Fruit fly (Drosophila melanogaster): ENCODE measurements around the gene Sf3a1.

Gene Sf3a1

DNA sequence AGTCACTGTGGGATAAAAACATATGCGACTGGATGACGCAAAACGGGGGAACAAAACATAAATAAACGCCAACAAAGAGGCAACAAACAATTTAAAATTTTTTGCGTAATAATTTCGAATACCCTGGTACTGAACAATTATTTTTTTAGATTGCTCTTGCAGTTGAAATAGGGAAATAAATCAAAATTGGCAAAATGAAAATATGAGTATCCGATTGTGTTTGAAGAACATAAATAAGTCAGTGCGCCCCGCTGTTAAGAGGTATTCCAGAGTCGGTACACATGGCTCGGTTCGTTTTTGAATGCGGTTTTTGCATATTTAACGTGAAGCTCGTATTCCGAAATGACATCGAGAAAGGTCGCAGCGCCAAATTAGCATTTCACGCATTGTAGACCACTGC is 16.6 kb downstream of the Sf3a1 start (continued):
- TF ChIP-seq Sox15 (GFP tag; optimal IDR thresholded peaks at IDR 0.05) = peak; percentile 32
- TF ChIP-seq CG32006 (GFP tag; optimal IDR thresholded peaks at IDR 0.05) = no peak
- TF ChIP-seq dac (GFP tag; optimal IDR thresholded peaks at IDR 0.05) = no peak
- TF ChIP-seq lz (GFP tag; optimal IDR thresholded peaks at IDR 0.05) = peak; percentile 77
- peak; percentile 67 for TF ChIP-seq Sox102F (GFP tag; optimal IDR thresholded peaks at IDR 0.05)
- no peak for TF ChIP-seq CG3032 (tag; optimal IDR thresholded peaks at IDR 0.05)
- no peak for TF ChIP-seq CG6163 (GFP tag; IDR thresholded peaks at IDR 0.05)
- no peak for TF ChIP-seq CG11762 (GFP tag; optimal IDR thresholded peaks at IDR 0.05; ENCODE audit: insufficient read depth)
- TF ChIP-seq Eip93F (GFP tag; optimal IDR thresholded peaks at IDR 0.05) = no peak
- peak; percentile 5 for TF ChIP-seq CG8319 (GFP tag; optimal IDR thresholded peaks at IDR 0.05)
- TF ChIP-seq salr (GFP tag; optimal IDR thresholded peaks at IDR 0.05) = no peak
- no peak for TF ChIP-seq ss (GFP tag; optimal IDR thresholded peaks at IDR 0.05)
- TF ChIP-seq CG7368 (GFP tag; optimal IDR thresholded peaks at IDR 0.05) = no peak
- TF ChIP-seq Blimp-1 (GFP tag; optimal IDR thresholded peaks at IDR 0.05) = peak; percentile 20
- peak; percentile 30 for TF ChIP-seq CG11902 (GFP tag; optimal IDR thresholded peaks at IDR 0.05)
- TF ChIP-seq CG6276 (GFP tag; optimal IDR thresholded peaks at IDR 0.05) = no peak

DNA sequence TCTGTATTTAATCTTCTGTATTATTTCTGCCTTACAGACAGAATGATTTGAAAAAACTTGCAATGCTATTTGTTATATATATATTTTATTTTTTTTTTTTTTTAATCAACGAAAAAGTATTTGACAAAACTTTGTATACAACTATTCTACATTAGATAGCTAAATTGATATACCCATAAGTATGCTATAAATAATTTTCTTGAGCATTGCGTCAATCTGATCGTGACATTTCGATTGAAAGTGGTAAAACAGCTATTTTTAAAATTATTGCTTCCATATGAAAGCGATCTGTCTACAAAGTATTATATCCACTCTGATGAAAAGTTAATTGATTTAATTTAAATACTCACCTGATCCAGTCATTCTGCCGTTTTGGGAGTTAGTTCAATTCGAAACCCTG is 17.9 kb downstream of the Sf3a1 start:
- TF ChIP-seq CG3919 (GFP tag; optimal IDR thresholded peaks at IDR 0.05) (no peak), CG6792 (GFP tag; optimal IDR thresholded peaks at IDR 0.05) (no peak), CG8119 (GFP tag; IDR thresholded peaks at IDR 0.05) (no peak), net (GFP tag; optimal IDR thresholded peaks at IDR 0.05) (no peak)

DNA sequence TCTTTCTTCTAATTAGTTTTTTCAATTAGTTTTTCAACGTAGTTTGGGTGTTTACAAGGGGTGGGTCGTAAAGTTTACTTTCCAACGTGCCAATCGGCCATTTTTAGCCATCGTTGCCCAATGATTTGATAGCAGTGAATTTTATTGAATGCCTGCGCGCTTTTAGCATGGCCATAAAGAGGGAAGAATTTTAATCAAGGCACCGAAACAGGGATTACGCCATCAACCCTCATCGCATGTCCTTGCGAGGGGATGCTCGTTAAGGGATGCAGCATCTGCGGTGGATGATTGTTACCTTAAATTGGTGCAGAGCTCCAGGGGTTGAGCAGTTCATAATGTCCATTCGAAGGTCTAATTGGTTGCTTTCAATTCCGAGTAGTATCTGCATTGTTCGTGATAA is 19.2 kb downstream of the Sf3a1 start:
- TF ChIP-seq CG7368 (GFP tag; optimal IDR thresholded peaks at IDR 0.05) = no peak
- TF ChIP-seq dac (GFP tag; optimal IDR thresholded peaks at IDR 0.05) = no peak
- TF ChIP-seq CG4318 (GFP tag; optimal IDR thresholded peaks at IDR 0.05) = no peak
- TF ChIP-seq CG11294 (GFP tag; IDR thresholded peaks at IDR 0.05) = no peak
- no peak for TF ChIP-seq Eip78C (GFP tag)
- no peak for TF ChIP-seq CG1621 (tag; optimal IDR thresholded peaks at IDR 0.05)

dm6 chr3R:16982108-16982707 is 19.9 kb downstream of the Sf3a1 start, which contains the start of gene AhcyL2:
Gene AhcyL2, minus strand, starts transcription at chr3R:16982158.
- TF ChIP-seq CG8632 (GFP tag; optimal IDR thresholded peaks at IDR 0.05) (no peak), CG10669 (GFP tag; optimal IDR thresholded peaks at IDR 0.05) (no peak), Gug (GFP tag; IDR thresholded peaks at IDR 0.05) (no peak), CG6854 (GFP tag; optimal IDR thresholded peaks at IDR 0.05) (peak; percentile 1), Ets96B (tag; optimal IDR thresholded peaks at IDR 0.05) (no peak), fkh (GFP tag; optimal IDR thresholded peaks at IDR 0.05) (peak; percentile 14), cyc (GFP tag; optimal IDR thresholded peaks at IDR 0.05) (no peak), Eip78C (GFP tag) (peak; percentile 72), vri (GFP tag; optimal IDR thresholded peaks at IDR 0.05) (peak; percentile 84), lz (GFP tag; optimal IDR thresholded peaks at IDR 0.05) (no peak), Sox102F (GFP tag; optimal IDR thresholded peaks at IDR 0.05) (no peak), CG15336 (GFP tag; IDR thresholded peaks at IDR 0.05) (peak; percentile 28; the same call in 1 of the 2 replicates), Sox14 (GFP tag; optimal IDR thresholded peaks at IDR 0.05) (no peak), CG10631 (GFP tag; optimal IDR thresholded peaks at IDR 0.05) (no peak), CG9139 (GFP tag; optimal IDR thresholded peaks at IDR 0.05) (no peak), svp (GFP tag) (peak; percentile 100), Hr38 (GFP tag; optimal IDR thresholded peaks at IDR 0.05) (no peak), Lpt (GFP tag; optimal IDR thresholded peaks at IDR 0.05) (peak; percentile 2), dsx (GFP tag; optimal IDR thresholded peaks at IDR 0.05; ENCODE audit: poor library complexity, severe bottlenecking) (no peak), pdm3 (GFP tag; optimal IDR thresholded peaks at IDR 0.05) (no peak), topi (GFP tag; optimal IDR thresholded peaks at IDR 0.05) (no peak), eg (GFP tag; IDR thresholded peaks at IDR 0.05) (no peak), CG6808 (GFP tag; optimal IDR thresholded peaks at IDR 0.05) (no peak), esn (GFP tag; optimal IDR thresholded peaks at IDR 0.05) (no peak), CG3919 (GFP tag; optimal IDR thresholded peaks at IDR 0.05) (no peak), Hr4 (GFP tag; optimal IDR thresholded peaks at IDR 0.05) (no peak), achi (GFP tag; optimal IDR thresholded peaks at IDR 0.05) (no peak)
